Worm (Caenorhabditis elegans) whole organism, early embryonic: ENCODE results near the gene hpo-34.

ENCODE experiments used
- F13C5.2 ChIP-seq: sonication (generic microtip); optimal IDR thresholded peaks from 2 replicates; lab custom pipeline; 2017; ENCODE audit warnings: mild to moderate bottlenecking, missing genetic modification characterization, inconsistent platforms, missing compliant biosample characterization
- aly-1 ChIP-seq: sonication (generic microtip); optimal IDR thresholded peaks from 2 replicates; lab custom pipeline; 2016; ENCODE audit warnings: missing genetic modification characterization, missing compliant biosample characterization
- ama-1 ChIP-seq: fragments of 150-350 bp; optimal IDR thresholded peaks from 2 replicates; lab custom pipeline; 2014
- hmg-4 ChIP-seq: fragments of 200-800 bp; sonication (Bioruptor generic); optimal IDR thresholded peaks from 2 replicates; lab custom pipeline; 2018; ENCODE audit warnings: mild to moderate bottlenecking, missing genetic modification characterization, missing compliant biosample characterization
- hnd-1 ChIP-seq: sonication (generic microtip); optimal IDR thresholded peaks from 2 replicates; lab custom pipeline; 2016; ENCODE audit warnings: missing genetic modification characterization, missing compliant biosample characterization
- scrt-1 ChIP-seq: fragments of 200-800 bp; sonication (Bioruptor generic); IDR thresholded peaks from 2 replicates; pipeline ENCODE4 v1.3.6; 2022; ENCODE audit warnings: missing genetic modification characterization, missing compliant biosample characterization
- tbx-11 ChIP-seq: fragments of 200-800 bp; sonication (Bioruptor generic); IDR thresholded peaks from 2 replicates; pipeline ENCODE4 v1.3.6; 2022; ENCODE audit warnings: missing genetic modification characterization, missing compliant biosample characterization
- tbx-37 ChIP-seq: fragments of 200-800 bp; sonication (Bioruptor generic); conservative IDR thresholded peaks from 2 replicates; pipeline ENCODE4 v1.3.6; 2022; ENCODE audit warnings: missing genetic modification reagents, missing genetic modification characterization, missing compliant biosample characterization

- no peak for TF ChIP-seq F13C5.2 (tag; lab: Kevin White, UChicago)
- TF ChIP-seq hmg-4 (GFP tag; lab: Kevin White, UChicago), result no peak
- TF ChIP-seq ama-1 (lab: Kevin White, UChicago), result no peak
- TF ChIP-seq aly-1 (tag; lab: Kevin White, UChicago), result no peak
- no peak for TF ChIP-seq tbx-11
- TF ChIP-seq hnd-1, result no peak
- no peak for TF ChIP-seq tbx-37
- no peak for TF ChIP-seq scrt-1 (GFP tag; lab: Robert Waterston, UW)
These were observed 29.4 kb upstream of the hpo-34 start, which contains the start of gene mig-2 for ce11 chrX:11548308-11548707.
